Worm (Caenorhabditis elegans) whole organism, mixed stage, embryonic: ENCODE results near the gene tbc-10.

Experiments used
- M03D4.4 ChIP-seq: sonication (generic microtip); optimal IDR thresholded peaks from 2 replicates; lab custom pipeline; 2017; ENCODE audit warnings: mild to moderate bottlenecking, missing genetic modification characterization, missing compliant biosample characterization
- bed-3 ChIP-seq: fragments of 200-800 bp; sonication (Bioruptor generic); optimal IDR thresholded peaks from 3 replicates; lab custom pipeline; 2018; ENCODE audit warnings: mild to moderate bottlenecking, missing genetic modification characterization, moderate library complexity, missing compliant biosample characterization
- ceh-39 ChIP-seq: fragments of 150-350 bp; optimal IDR thresholded peaks from 2 replicates; lab custom pipeline; 2014; ENCODE audit warnings: missing biosample characterization, missing genetic modification characterization
- ceh-43 ChIP-seq: fragments of 200-800 bp; sonication (Bioruptor generic); optimal IDR thresholded peaks from 2 replicates; lab custom pipeline; 2018; ENCODE audit warnings: mild to moderate bottlenecking, missing genetic modification characterization, moderate library complexity, missing compliant biosample characterization
- ceh-83 ChIP-seq: fragments of 200-800 bp; sonication (Bioruptor generic); optimal IDR thresholded peaks from 2 replicates; lab custom pipeline; 2018; ENCODE audit warnings: mild to moderate bottlenecking, missing genetic modification characterization, missing compliant biosample characterization
- ces-1 ChIP-seq: fragments of 150-350 bp; optimal IDR thresholded peaks from 2 replicates; lab custom pipeline; 2014; ENCODE audit warnings: missing biosample characterization, missing genetic modification reagents, missing genetic modification characterization
- cnd-1 ChIP-seq: fragments of 200-800 bp; sonication (Bioruptor generic); optimal IDR thresholded peaks from 2 replicates; lab custom pipeline; 2018; ENCODE audit warnings: mild to moderate bottlenecking, missing genetic modification characterization, missing compliant biosample characterization
- drap-1 ChIP-seq: fragments of 200-800 bp; sonication (Bioruptor generic); optimal IDR thresholded peaks from 3 replicates; lab custom pipeline; 2018; ENCODE audit warnings: mild to moderate bottlenecking, missing genetic modification characterization, missing compliant biosample characterization
- elt-1 ChIP-seq: sonication (generic microtip); optimal IDR thresholded peaks from 2 replicates; lab custom pipeline; 2017; ENCODE audit warnings: missing genetic modification characterization, mild to moderate bottlenecking, missing compliant biosample characterization, antibody characterized with exemption, moderate library complexity, borderline replicate concordance; ENCODE audit not compliant: insufficient read depth
- elt-3 ChIP-seq: fragments of 150-350 bp; optimal IDR thresholded peaks from 2 replicates; lab custom pipeline; 2014; ENCODE audit warnings: missing biosample characterization, missing genetic modification characterization
- flh-1 ChIP-seq: fragments of 200-800 bp; sonication (Bioruptor generic); optimal IDR thresholded peaks from 2 replicates; lab custom pipeline; 2018; ENCODE audit warnings: mild to moderate bottlenecking, missing genetic modification characterization, moderate library complexity, missing compliant biosample characterization
- ham-2 ChIP-seq: fragments of 200-800 bp; sonication (Bioruptor generic); optimal IDR thresholded peaks from 2 replicates; lab custom pipeline; 2018; ENCODE audit warnings: mild to moderate bottlenecking, missing genetic modification characterization, missing compliant biosample characterization
- hlh-1 ChIP-seq: fragments of 150-350 bp; optimal IDR thresholded peaks from 2 replicates; lab custom pipeline; 2014; ENCODE audit warnings: missing biosample characterization, missing genetic modification reagents, missing genetic modification characterization
- lin-13 ChIP-seq: fragments of 150-350 bp; optimal IDR thresholded peaks from 2 replicates; lab custom pipeline; 2014; ENCODE audit warnings: missing biosample characterization, missing genetic modification characterization
- lin-32 ChIP-seq: fragments of 200-800 bp; sonication (Bioruptor generic); optimal IDR thresholded peaks from 2 replicates; lab custom pipeline; 2018; ENCODE audit warnings: mild to moderate bottlenecking, missing genetic modification characterization, missing compliant biosample characterization
- lsy-2 ChIP-seq: fragments of 150-350 bp; optimal IDR thresholded peaks from 2 replicates; lab custom pipeline; 2014; ENCODE audit warnings: missing biosample characterization, missing genetic modification characterization
- mab-5 ChIP-seq: fragments of 150-350 bp; optimal IDR thresholded peaks from 2 replicates; lab custom pipeline; 2014; ENCODE audit warnings: missing biosample characterization, missing genetic modification characterization
- mep-1 ChIP-seq: fragments of 150-350 bp; optimal IDR thresholded peaks from 2 replicates; lab custom pipeline; 2017; ENCODE audit warnings: missing biosample characterization, missing genetic modification reagents, missing genetic modification characterization, inconsistent platforms
- mls-2 ChIP-seq: sonication (generic microtip); optimal IDR thresholded peaks from 2 replicates; lab custom pipeline; 2016; ENCODE audit warnings: mild to moderate bottlenecking, missing genetic modification characterization, moderate library complexity, missing compliant biosample characterization
- nhr-12 ChIP-seq: fragments of 150-350 bp; optimal IDR thresholded peaks from 2 replicates; lab custom pipeline; 2014; ENCODE audit warnings: missing biosample characterization, missing genetic modification characterization
- nhr-2 ChIP-seq: fragments of 150-350 bp; optimal IDR thresholded peaks from 2 replicates; lab custom pipeline; 2014; ENCODE audit warnings: missing biosample characterization, missing genetic modification characterization
- nhr-237 ChIP-seq: fragments of 150-350 bp; optimal IDR thresholded peaks from 2 replicates; lab custom pipeline; 2014; ENCODE audit warnings: missing biosample characterization, missing genetic modification characterization
- nhr-28 ChIP-seq: fragments of 150-350 bp; optimal IDR thresholded peaks from 2 replicates; lab custom pipeline; 2014; ENCODE audit warnings: missing biosample characterization, missing genetic modification characterization
- pha-4 ChIP-seq: fragments of 150-350 bp; optimal IDR thresholded peaks from 2 replicates; lab custom pipeline; 2018; ENCODE audit warnings: missing biosample characterization, missing genetic modification reagents, missing genetic modification characterization
- snpc-4 ChIP-seq: fragments of 150-350 bp; optimal IDR thresholded peaks from 2 replicates; lab custom pipeline; 2014; ENCODE audit warnings: missing biosample characterization, missing genetic modification characterization
- tbx-8 ChIP-seq: fragments of 200-800 bp; sonication (Bioruptor generic); optimal IDR thresholded peaks from 2 replicates; lab custom pipeline; 2018; ENCODE audit warnings: mild to moderate bottlenecking, missing genetic modification characterization, moderate library complexity, missing compliant biosample characterization
- unc-120 ChIP-seq: sonication (generic microtip); optimal IDR thresholded peaks from 2 replicates; lab custom pipeline; 2017; ENCODE audit warnings: missing genetic modification characterization, missing compliant biosample characterization; ENCODE audit not compliant: poor library complexity, severe bottlenecking
- unc-39 ChIP-seq: fragments of 150-350 bp; optimal IDR thresholded peaks from 2 replicates; lab custom pipeline; 2014; ENCODE audit warnings: missing biosample characterization, missing genetic modification characterization
- unc-62 ChIP-seq: fragments of 150-350 bp; optimal IDR thresholded peaks from 2 replicates; lab custom pipeline; 2014; ENCODE audit warnings: missing biosample characterization, missing genetic modification reagents, missing genetic modification characterization
- zip-8 ChIP-seq: fragments of 150-350 bp; optimal IDR thresholded peaks from 2 replicates; lab custom pipeline; 2014; ENCODE audit warnings: missing biosample characterization, missing genetic modification characterization
- ztf-11 ChIP-seq: fragments of 150-350 bp; optimal IDR thresholded peaks from 2 replicates; lab custom pipeline; 2014; ENCODE audit warnings: missing biosample characterization, missing genetic modification characterization

The tbc-10 gene

DNA sequence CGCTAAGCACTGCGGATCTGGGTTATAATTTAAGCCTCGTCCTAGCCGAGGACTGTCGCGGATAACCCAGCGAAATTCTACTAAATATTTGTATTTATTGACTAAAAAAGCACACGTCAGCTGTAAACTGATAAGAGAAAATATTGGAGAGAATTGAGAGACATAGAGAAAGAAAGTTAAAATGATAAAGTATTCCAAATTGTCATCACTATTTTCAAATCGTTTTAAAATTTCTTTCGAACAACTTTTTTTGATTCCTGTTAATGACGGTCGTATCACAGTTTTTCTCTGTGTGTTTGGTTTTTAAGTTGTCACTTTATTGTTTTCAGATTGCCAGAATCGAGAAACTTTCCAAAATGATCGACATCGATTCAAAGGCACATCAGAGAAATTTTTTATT is 21.1 kb upstream of the tbc-10 start, which contains the start of gene fbxa-51:
Gene fbxa-51, plus strand, starts transcription at position 322 of the 400 bp plus-strand sequence.
- TF ChIP-seq hlh-1, result no peak
- TF ChIP-seq nhr-28 (tag; lab: Kevin White, UChicago), result no peak
- no peak for TF ChIP-seq ceh-83 (GFP tag; lab: Kevin White, UChicago)
- TF ChIP-seq nhr-2 (tag; lab: Kevin White, UChicago), result no peak
- no peak for TF ChIP-seq pha-4 (tag; lab: Kevin White, UChicago)
- no peak for TF ChIP-seq elt-1
- no peak for TF ChIP-seq flh-1
- no peak for TF ChIP-seq unc-62
- no peak for TF ChIP-seq lin-13 (tag; lab: Kevin White, UChicago)
- TF ChIP-seq nhr-12 (tag; lab: Kevin White, UChicago), result no peak
- TF ChIP-seq zip-8 (tag; lab: Kevin White, UChicago), result no peak
- no peak for TF ChIP-seq snpc-4 (tag; lab: Kevin White, UChicago)
- TF ChIP-seq unc-39 (tag; lab: Kevin White, UChicago), result no peak
- no peak for TF ChIP-seq ham-2 (GFP tag; lab: Kevin White, UChicago)
- TF ChIP-seq mep-1 (tag; lab: Kevin White, UChicago), result no peak
- TF ChIP-seq ceh-43 (GFP tag; lab: Kevin White, UChicago), result no peak
- no peak for TF ChIP-seq mls-2 (tag; lab: Kevin White, UChicago)
- TF ChIP-seq lin-32 (GFP tag; lab: Kevin White, UChicago), result no peak

DNA sequence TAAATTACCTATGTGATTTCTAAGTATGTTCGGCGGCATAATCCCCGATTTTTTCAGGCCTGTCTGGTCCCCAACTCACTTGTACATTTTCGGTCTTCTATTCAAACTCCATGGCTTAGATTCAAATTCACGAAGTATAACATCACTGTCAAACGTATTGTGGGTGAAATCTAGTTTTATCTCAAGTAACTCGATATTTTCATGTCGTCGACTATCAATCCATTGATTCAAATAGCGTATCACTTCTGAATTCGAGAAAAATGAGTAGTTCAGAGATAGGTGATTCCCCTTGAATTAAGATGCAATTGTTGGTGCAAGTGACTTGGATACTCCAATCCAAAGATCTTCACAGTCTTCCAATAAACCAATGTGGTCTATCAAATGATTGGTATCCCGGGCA is 18.4 kb upstream of the tbc-10 start:
- TF ChIP-seq pha-4 (tag; lab: Kevin White, UChicago) (no peak), drap-1 (GFP tag; lab: Kevin White, UChicago) (no peak), ztf-11 (tag; lab: Kevin White, UChicago) (no peak), nhr-2 (tag; lab: Kevin White, UChicago) (no peak), flh-1 (no peak), lsy-2 (tag; lab: Kevin White, UChicago) (no peak), lin-32 (GFP tag; lab: Kevin White, UChicago) (no peak), tbx-8 (GFP tag; lab: Kevin White, UChicago) (no peak), elt-1 (no peak), bed-3 (no peak), ceh-83 (GFP tag; lab: Kevin White, UChicago) (no peak), cnd-1 (tag; lab: Kevin White, UChicago) (no peak), lin-13 (tag; lab: Kevin White, UChicago) (no peak), unc-120 (tag; lab: Kevin White, UChicago) (no peak), ham-2 (GFP tag; lab: Kevin White, UChicago) (no peak), mls-2 (tag; lab: Kevin White, UChicago) (no peak), mep-1 (tag; lab: Kevin White, UChicago) (no peak), elt-3 (tag; lab: Kevin White, UChicago) (no peak)

DNA sequence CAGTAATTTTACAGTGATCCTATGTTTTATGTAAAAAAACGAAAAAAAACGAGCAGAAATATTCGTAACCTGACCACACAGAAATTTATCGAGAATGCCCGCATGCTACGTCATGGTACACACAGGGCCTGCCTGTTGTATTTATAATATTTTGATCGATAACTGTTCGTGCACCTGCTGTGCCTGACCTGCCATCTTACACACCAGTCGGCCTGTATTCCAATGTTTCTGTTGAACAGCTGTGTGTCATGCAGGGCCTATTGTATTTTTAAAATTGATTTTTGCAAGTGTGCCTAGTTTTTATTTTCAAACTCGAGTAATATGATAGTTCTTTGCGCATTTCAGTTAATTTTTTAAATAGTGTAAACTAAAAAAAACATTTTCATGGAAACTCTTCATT is 16.8 kb upstream of the tbc-10 start:
- TF ChIP-seq nhr-2 (tag; lab: Kevin White, UChicago), result peak; percentile 90
- TF ChIP-seq lin-32 (GFP tag; lab: Kevin White, UChicago), result peak; percentile 14
- TF ChIP-seq tbx-8 (GFP tag; lab: Kevin White, UChicago), result no peak

DNA sequence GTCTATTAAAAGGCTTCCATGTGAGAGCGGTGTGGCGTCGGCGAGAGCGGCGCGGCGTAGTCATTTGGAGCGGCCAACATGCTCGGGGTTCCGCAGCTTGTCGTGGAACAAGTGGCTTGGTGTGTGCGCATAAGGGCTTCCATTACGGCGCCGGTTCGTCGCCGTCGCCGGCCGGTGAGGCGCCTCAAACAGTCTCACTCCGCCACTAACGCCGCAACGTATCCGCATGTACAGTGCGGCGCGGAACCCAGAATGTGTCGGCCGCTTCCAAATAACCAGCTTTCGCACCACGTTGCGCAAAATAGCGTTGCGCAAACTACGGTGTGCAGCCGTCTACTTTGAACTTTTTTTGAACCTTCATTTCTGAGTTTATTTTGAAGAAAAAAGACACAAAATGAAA is 12.1 kb upstream of the tbc-10 start:
- TF ChIP-seq nhr-28 (tag; lab: Kevin White, UChicago), result no peak
- TF ChIP-seq nhr-2 (tag; lab: Kevin White, UChicago), result no peak
- no peak for TF ChIP-seq elt-1
- TF ChIP-seq unc-62, result no peak
- no peak for TF ChIP-seq ceh-43 (GFP tag; lab: Kevin White, UChicago)
- TF ChIP-seq ceh-39 (tag; lab: Kevin White, UChicago), result no peak
- TF ChIP-seq snpc-4 (tag; lab: Kevin White, UChicago), result no peak
- no peak for TF ChIP-seq M03D4.4 (tag; lab: Kevin White, UChicago)
- no peak for TF ChIP-seq mab-5 (tag; lab: Kevin White, UChicago)

DNA sequence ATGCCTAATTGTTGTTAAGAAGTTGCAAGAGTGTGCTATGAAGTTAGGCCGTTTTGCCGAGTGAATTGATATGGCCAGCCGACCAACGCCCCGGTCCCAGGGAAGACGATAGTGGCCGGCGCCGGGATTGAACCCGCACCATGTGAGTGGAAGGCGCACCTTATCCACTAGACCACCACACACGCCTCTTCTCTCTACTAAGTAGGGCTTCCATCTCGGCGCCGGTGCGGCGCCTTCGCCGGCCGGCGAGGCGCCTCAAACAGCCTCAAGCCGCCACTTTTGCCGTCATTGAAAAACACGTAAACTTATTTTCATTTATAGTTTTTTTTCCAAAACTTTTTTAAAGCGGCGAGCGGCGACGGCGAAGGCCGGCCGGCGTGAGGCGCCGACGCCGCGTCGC is 4.2 kb upstream of the tbc-10 start:
- TF ChIP-seq ztf-11 (tag; lab: Kevin White, UChicago) (no peak), elt-3 (tag; lab: Kevin White, UChicago) (no peak)

DNA sequence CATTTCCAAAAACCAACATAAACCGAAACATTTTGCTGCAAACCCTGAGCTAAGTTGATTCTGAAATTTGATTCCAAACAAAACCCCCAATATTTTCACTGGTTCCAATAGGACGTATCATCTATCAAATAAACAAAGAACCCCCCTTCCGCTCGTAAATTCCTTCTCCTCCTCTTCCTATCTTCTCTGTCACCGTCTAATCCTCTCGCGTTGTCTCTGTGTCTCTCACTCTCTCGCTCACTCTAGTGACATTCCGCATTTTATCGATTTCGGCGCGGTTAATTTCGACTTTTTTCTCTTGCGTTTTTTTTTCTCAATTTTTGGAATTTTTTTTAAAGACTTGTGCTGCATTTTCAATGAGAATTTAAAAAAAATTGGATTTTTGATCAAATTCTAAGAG is 1.1 kb upstream of the tbc-10 start:
- TF ChIP-seq hlh-1 (peak; percentile 26), pha-4 (tag; lab: Kevin White, UChicago) (peak; percentile 50), bed-3 (no peak), elt-1 (no peak), lin-13 (tag; lab: Kevin White, UChicago) (peak; percentile 12), nhr-237 (peak; percentile 47), elt-3 (tag; lab: Kevin White, UChicago) (peak; percentile 4), ces-1 (GFP tag; lab: Kevin White, UChicago) (peak; percentile 69), unc-62 (peak; percentile 64)
